Worm (Caenorhabditis elegans) whole organism, L1 larva: Measurements from ENCODE around the gene fbf-1.

Experiments
- C16A3.4 ChIP-seq: fragments of 150-350 bp; optimal IDR thresholded peaks from 2 replicates; lab custom pipeline; 2014; ENCODE audit warnings: missing biosample characterization, missing genetic modification characterization
- C34B4.2 ChIP-seq: sonication (generic microtip); optimal IDR thresholded peaks from 2 replicates; lab custom pipeline; 2017; ENCODE audit warnings: mild to moderate bottlenecking, missing genetic modification characterization, missing compliant biosample characterization
- Y116A8C.19 ChIP-seq: sonication (generic microtip); optimal IDR thresholded peaks from 2 replicates; lab custom pipeline; 2016; ENCODE audit warnings: missing compliant biosample characterization, missing genetic modification characterization, borderline replicate concordance
- alr-1 ChIP-seq: fragments of 200-800 bp; sonication (Bioruptor generic); optimal IDR thresholded peaks from 2 replicates; lab custom pipeline; 2018; ENCODE audit warnings: borderline replicate concordance, mild to moderate bottlenecking, missing genetic modification characterization, missing compliant biosample characterization
- ama-1 ChIP-seq: fragments of 150-350 bp; optimal IDR thresholded peaks from 2 replicates; lab custom pipeline; 2014
- ceh-63 ChIP-seq: fragments of 200-800 bp; sonication (Bioruptor generic); optimal IDR thresholded peaks from 2 replicates; lab custom pipeline; 2018; ENCODE audit warnings: mild to moderate bottlenecking, missing genetic modification characterization, missing compliant biosample characterization
- ceh-8 ChIP-seq: fragments of 200-800 bp; sonication (Bioruptor generic); optimal IDR thresholded peaks from 2 replicates; lab custom pipeline; 2018; ENCODE audit warnings: mild to moderate bottlenecking, missing genetic modification characterization, moderate library complexity, missing compliant biosample characterization
- ceh-82 ChIP-seq, 3 experiments: fragments of 150-350 bp in 1 of 3; sonication (generic microtip) in 2 of 3; optimal IDR thresholded peaks; 2 replicates each; lab custom pipeline; 2014 to 2017; ENCODE audit warnings: missing biosample characterization in 3 of 3, missing genetic modification characterization in 3 of 3
- ceh-88 ChIP-seq: fragments of 200-800 bp; sonication (Bioruptor generic); IDR thresholded peaks from 2 replicates; pipeline ENCODE4 v1.3.6; 2022; ENCODE audit warnings: missing genetic modification characterization, missing compliant biosample characterization
- dpl-1 ChIP-seq, 3 experiments: fragments of 150-350 bp in 2 of 3; sonication (generic microtip) in 1 of 3; optimal IDR thresholded peaks; 2 replicates each; lab custom pipeline; 2014 to 2017; ENCODE audit warnings: missing biosample characterization in 3 of 3, missing genetic modification characterization in 3 of 3, missing genetic modification reagents in 3 of 3
- efl-3 ChIP-seq: fragments of 200-800 bp; sonication (Bioruptor generic); optimal IDR thresholded peaks from 2 replicates; lab custom pipeline; 2018; ENCODE audit warnings: mild to moderate bottlenecking, missing genetic modification characterization, missing compliant biosample characterization
- egl-13 ChIP-seq: sonication (generic microtip); optimal IDR thresholded peaks from 2 replicates; lab custom pipeline; 2016; ENCODE audit warnings: missing genotype, missing genetic modification reagents, missing genetic modification characterization, missing compliant biosample characterization
- egl-27 ChIP-seq, 2 experiments: fragments of 150-350 bp in 1 of 2; sonication (generic microtip); optimal IDR thresholded peaks; 3 replicates each; lab custom pipeline; 2017 to 2018; ENCODE audit warnings: missing biosample characterization in 2 of 2, missing genetic modification characterization in 2 of 2, missing genetic modification reagents in 2 of 2
- elt-2 ChIP-seq: sonication (generic microtip); optimal IDR thresholded peaks from 2 replicates; lab custom pipeline; 2016; ENCODE audit warnings: missing genetic modification characterization, mild to moderate bottlenecking, inconsistent platforms, missing compliant biosample characterization, missing genetic modification reagents
- elt-3 ChIP-seq, 6 experiments: fragments of 150-350 bp in 1 of 6; sonication (generic microtip); optimal IDR thresholded peaks; 2 replicates each; lab custom pipeline; 2017 to 2018; ENCODE audit warnings: missing biosample characterization in 6 of 6, missing genetic modification characterization in 6 of 6, inconsistent platforms in 1 of 6
- ets-5 ChIP-seq: fragments of 200-800 bp; sonication (Bioruptor generic); IDR thresholded peaks from 2 replicates; pipeline ENCODE4 v1.3.6; 2022; ENCODE audit warnings: missing genetic modification characterization, missing compliant biosample characterization
- fkh-4 ChIP-seq: sonication (generic microtip); optimal IDR thresholded peaks from 2 replicates; lab custom pipeline; 2016; ENCODE audit warnings: missing compliant biosample characterization, missing genetic modification characterization, borderline replicate concordance
- grh-1 ChIP-seq: fragments of 200-800 bp; sonication (Bioruptor generic); IDR thresholded peaks from 2 replicates; pipeline ENCODE4 v1.3.6; 2022; ENCODE audit warnings: missing genetic modification reagents, missing genetic modification characterization, missing compliant biosample characterization
- isw-1 ChIP-seq: fragments of 200-800 bp; sonication (Bioruptor generic); IDR thresholded peaks from 2 replicates; pipeline ENCODE4 v1.3.6; 2022; ENCODE audit warnings: missing genetic modification characterization, missing compliant biosample characterization
- jun-1 ChIP-seq: fragments of 150-350 bp; optimal IDR thresholded peaks from 2 replicates; lab custom pipeline; 2014; ENCODE audit warnings: missing biosample characterization, missing genetic modification reagents, missing genetic modification characterization
- lin-13 ChIP-seq: fragments of 150-350 bp; optimal IDR thresholded peaks from 2 replicates; lab custom pipeline; 2014; ENCODE audit warnings: missing biosample characterization, missing genetic modification reagents, missing genetic modification characterization
- lin-14 ChIP-seq: fragments of 200-800 bp; sonication (Bioruptor generic); optimal IDR thresholded peaks from 2 replicates; lab custom pipeline; 2018; ENCODE audit warnings: mild to moderate bottlenecking, missing genetic modification characterization, moderate library complexity, missing compliant biosample characterization
- lin-35 ChIP-seq, 2 experiments: fragments of 150-350 bp; optimal IDR thresholded peaks; 2 replicates each; lab custom pipeline; 2014; ENCODE audit warnings: missing biosample characterization in 2 of 2, missing genetic modification characterization in 2 of 2, missing genetic modification reagents in 2 of 2
- lsy-2 ChIP-seq, 2 experiments: fragments of 150-350 bp; optimal IDR thresholded peaks; 2 replicates each; lab custom pipeline; 2014; ENCODE audit warnings: missing biosample characterization in 2 of 2, missing genetic modification characterization in 2 of 2
- mdl-1 ChIP-seq, 2 experiments: fragments of 150-350 bp; optimal IDR thresholded peaks; 2 replicates each; lab custom pipeline; 2014 to 2017; ENCODE audit warnings: missing biosample characterization in 2 of 2, missing genetic modification characterization in 2 of 2, inconsistent platforms in 1 of 2
- mef-2 ChIP-seq: fragments of 150-350 bp; optimal IDR thresholded peaks from 2 replicates; lab custom pipeline; 2014; ENCODE audit warnings: missing biosample characterization, missing genetic modification characterization
- mep-1 ChIP-seq: fragments of 150-350 bp; optimal IDR thresholded peaks from 2 replicates; lab custom pipeline; 2014; ENCODE audit warnings: missing biosample characterization, missing genetic modification characterization
- nhr-11 ChIP-seq: fragments of 150-350 bp; optimal IDR thresholded peaks from 2 replicates; lab custom pipeline; 2014; ENCODE audit warnings: missing biosample characterization, missing genetic modification characterization
- nhr-19 ChIP-seq: fragments of 200-800 bp; sonication (Bioruptor generic); conservative IDR thresholded peaks from 2 replicates; pipeline ENCODE4 v1.3.6; 2022; ENCODE audit warnings: missing genetic modification characterization, missing compliant biosample characterization
- nhr-20 ChIP-seq: sonication (generic microtip); optimal IDR thresholded peaks from 2 replicates; lab custom pipeline; 2016; ENCODE audit warnings: mild to moderate bottlenecking, missing genetic modification characterization, missing compliant biosample characterization
- nhr-237 ChIP-seq: fragments of 150-350 bp; optimal IDR thresholded peaks from 2 replicates; lab custom pipeline; 2014; ENCODE audit warnings: missing biosample characterization, missing genetic modification characterization
- nhr-47 ChIP-seq: sonication (generic microtip); optimal IDR thresholded peaks from 2 replicates; lab custom pipeline; 2016; ENCODE audit warnings: mild to moderate bottlenecking, missing genetic modification characterization, moderate library complexity, missing compliant biosample characterization
- nhr-71 ChIP-seq: sonication (generic microtip); optimal IDR thresholded peaks from 2 replicates; lab custom pipeline; 2016; ENCODE audit warnings: mild to moderate bottlenecking, missing genetic modification characterization, moderate library complexity, missing compliant biosample characterization
- nhr-76 ChIP-seq: sonication (generic microtip); optimal IDR thresholded peaks from 2 replicates; lab custom pipeline; 2017; ENCODE audit warnings: missing biosample characterization, missing genetic modification characterization
- nhr-84 ChIP-seq: sonication (generic microtip); optimal IDR thresholded peaks from 2 replicates; lab custom pipeline; 2017; ENCODE audit warnings: missing biosample characterization, missing genetic modification characterization
- nhr-85 ChIP-seq: sonication (generic microtip); peaks from one replicate; lab custom pipeline; 2016; ENCODE audit warnings: missing genetic modification characterization, inconsistent platforms, missing compliant biosample characterization
- pax-3 ChIP-seq: fragments of 200-800 bp; sonication (Bioruptor generic); optimal IDR thresholded peaks from 2 replicates; lab custom pipeline; 2018; ENCODE audit warnings: mild to moderate bottlenecking, missing genetic modification characterization, moderate library complexity, missing compliant biosample characterization
- pqm-1 ChIP-seq: sonication (generic microtip); optimal IDR thresholded peaks from 3 replicates; lab custom pipeline; 2017; ENCODE audit warnings: missing biosample characterization, missing genetic modification characterization
- snpc-4 ChIP-seq: fragments of 150-350 bp; optimal IDR thresholded peaks from 2 replicates; lab custom pipeline; 2014; ENCODE audit warnings: missing biosample characterization, missing genetic modification characterization
- sox-4 ChIP-seq: sonication (generic microtip); optimal IDR thresholded peaks from 2 replicates; lab custom pipeline; 2016; ENCODE audit warnings: missing genetic modification characterization, missing compliant biosample characterization
- tbx-2 ChIP-seq: sonication (generic microtip); optimal IDR thresholded peaks from 2 replicates; lab custom pipeline; 2016; ENCODE audit warnings: missing genetic modification characterization, missing compliant biosample characterization
- tlp-1 ChIP-seq: fragments of 150-350 bp; optimal IDR thresholded peaks from 2 replicates; lab custom pipeline; 2014; ENCODE audit warnings: missing biosample characterization, missing genetic modification characterization
- unc-30 ChIP-seq: sonication (generic microtip); optimal IDR thresholded peaks from 2 replicates; lab custom pipeline; 2017; ENCODE audit warnings: missing biosample characterization, missing genetic modification characterization
- unc-86 ChIP-seq: sonication (generic microtip); optimal IDR thresholded peaks from 2 replicates; lab custom pipeline; 2016; ENCODE audit warnings: missing genetic modification characterization, missing compliant biosample characterization
- unc-98 ChIP-seq: fragments of 200-800 bp; sonication (Bioruptor generic); IDR thresholded peaks from 2 replicates; pipeline ENCODE4 v1.3.6; 2022; ENCODE audit warnings: missing genetic modification characterization, missing compliant biosample characterization
- vab-15 ChIP-seq: sonication (generic microtip); optimal IDR thresholded peaks from 2 replicates; lab custom pipeline; 2017; ENCODE audit warnings: missing genotype, mild to moderate bottlenecking, missing genetic modification characterization, missing compliant biosample characterization
- xbp-1 ChIP-seq: sonication (generic microtip); optimal IDR thresholded peaks from 2 replicates; lab custom pipeline; 2016; ENCODE audit warnings: missing genetic modification characterization, missing compliant biosample characterization
- zip-4 ChIP-seq: fragments of 200-800 bp; sonication (Bioruptor generic); optimal IDR thresholded peaks from 2 replicates; lab custom pipeline; 2018; ENCODE audit warnings: mild to moderate bottlenecking, missing genetic modification characterization, moderate library complexity, missing compliant biosample characterization
- ztf-11 ChIP-seq, 2 experiments: sonication (generic microtip); optimal IDR thresholded peaks; 2 replicates each; lab custom pipeline; 2016 to 2017; ENCODE audit warnings: missing genetic modification characterization in 2 of 2, missing biosample characterization in 1 of 2, missing compliant biosample characterization in 1 of 2

fbf-1 gene

ce11 chrII:6101475-6101874, 20.8 kb upstream of the fbf-1 start:
- TF ChIP-seq nhr-84 (tag; lab: Kevin White, UChicago) = no peak
- peak; percentile 96 for TF ChIP-seq ceh-8 (GFP tag; lab: Kevin White, UChicago)

ce11 chrII:6099500-6099899, 18.9 kb upstream of the fbf-1 start, which contains the start of gene rgs-3:
Gene rgs-3, plus strand, starts transcription at chrII:6099800.
- TF ChIP-seq ztf-11 (tag; optimal IDR thresholded peaks at IDR 0.05; lab: Kevin White, UChicago) = no peak
- no peak for TF ChIP-seq pqm-1

- TF ChIP-seq zip-4 (no peak), nhr-11 (tag; lab: Kevin White, UChicago) (no peak), ceh-88 (GFP tag; lab: Robert Waterston, UW) (no peak), snpc-4 (tag; lab: Kevin White, UChicago) (no peak), mef-2 (tag; lab: Kevin White, UChicago) (no peak), tlp-1 (no peak), ceh-63 (GFP tag; lab: Kevin White, UChicago) (no peak), ama-1 (lab: Kevin White, UChicago) (no peak), lin-14 (GFP tag; lab: Kevin White, UChicago) (peak; percentile 76), jun-1 (tag; lab: Kevin White, UChicago) (no peak), egl-27 (tag; optimal IDR thresholded peaks at IDR 0.05; lab: Kevin White, UChicago) (no peak), nhr-85 (tag; lab: Kevin White, UChicago) (peak; percentile 82), tbx-2 (no peak), nhr-47 (tag; lab: Kevin White, UChicago) (no peak), nhr-20 (peak; percentile 66), unc-30 (no peak), lsy-2 (tag; optimal IDR thresholded peaks at IDR 0.05; lab: Kevin White, UChicago) (peak; percentile 63 to 73), ztf-11 (tag; optimal IDR thresholded peaks at IDR 0.05; lab: Kevin White, UChicago) (peak in 1 of 2 experiments; percentile 82), nhr-19 (GFP tag; lab: Robert Waterston, UW) (peak; percentile 59), C16A3.4 (peak; percentile 32), vab-15 (tag; lab: Kevin White, UChicago) (no peak), unc-98 (GFP tag; lab: Robert Waterston, UW) (no peak), nhr-76 (tag; lab: Kevin White, UChicago) (no peak), lin-35 (GFP tag; optimal IDR thresholded peaks at IDR 0.05; lab: Kevin White, UChicago) (peak; percentile 60 to 71), mep-1 (tag; lab: Kevin White, UChicago) (peak; percentile 42), ceh-8 (GFP tag; lab: Kevin White, UChicago) (no peak), Y116A8C.19 (tag; lab: Kevin White, UChicago) (no peak), xbp-1 (peak; percentile 66), ceh-82 (tag; optimal IDR thresholded peaks at IDR 0.05; lab: Kevin White, UChicago) (peak; percentile 33 to 52 (median 42)), nhr-71 (tag; lab: Kevin White, UChicago) (peak; percentile 78), pax-3 (tag; lab: Kevin White, UChicago) (peak; percentile 45), egl-13 (tag; lab: Kevin White, UChicago) (peak; percentile 42), C34B4.2 (tag; lab: Kevin White, UChicago) (no peak), lin-13 (GFP tag; lab: Kevin White, UChicago) (peak; percentile 21), isw-1 (GFP tag; lab: Robert Waterston, UW) (no peak; the same call in 1 of the 2 replicates), unc-86 (tag; lab: Kevin White, UChicago) (peak; percentile 34), nhr-237 (tag; lab: Kevin White, UChicago) (no peak), elt-2 (no peak), sox-4 (no peak), fkh-4 (peak; percentile 66), ets-5 (GFP tag; lab: Robert Waterston, UW) (no peak), dpl-1 (GFP tag; optimal IDR thresholded peaks at IDR 0.05; lab: Kevin White, UChicago) (peak; percentile 53 to 75 (median 67)), elt-3 (tag; optimal IDR thresholded peaks at IDR 0.05; lab: Kevin White, UChicago) (peak in 1 of 6 experiments; percentile 0), efl-3 (no peak), mdl-1 (tag; optimal IDR thresholded peaks at IDR 0.05; lab: Kevin White, UChicago) (no peak), alr-1 (no peak), grh-1 (GFP tag; lab: Robert Waterston, UW) (no peak)
These were observed 16.8 kb upstream of the fbf-1 start, which contains the start of the genes tpp-2 and rbbp-5 for ce11 chrII:6097441-6097840. Gene tpp-2, minus strand, starts transcription at chrII:6097597. Gene rbbp-5, plus strand, starts transcription at chrII:6097830.
